Worm (Caenorhabditis elegans): ENCODE measurements around the gene K02D10.1.

DNA sequence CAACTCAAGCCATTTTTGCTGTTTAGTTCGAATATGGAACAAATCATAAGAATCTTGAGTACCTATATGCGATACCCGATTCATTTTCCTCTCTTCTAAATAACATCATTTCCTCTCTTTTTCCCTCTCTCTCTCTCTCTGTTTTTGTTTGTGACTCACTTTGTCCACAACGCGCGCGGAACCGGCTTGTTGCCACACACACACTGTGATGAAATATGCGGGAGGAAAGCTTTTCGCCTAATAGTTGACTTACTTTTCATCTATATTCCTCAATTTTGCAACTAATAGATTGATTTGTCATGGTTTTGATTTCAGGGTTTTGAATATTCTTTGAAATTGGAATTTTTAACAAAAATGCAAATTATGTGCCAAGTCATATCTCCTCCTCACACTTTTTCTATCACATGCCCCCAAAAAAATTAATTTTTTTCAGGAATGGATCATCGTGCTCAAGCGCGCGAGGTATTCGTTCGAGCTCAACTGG is 49.5 kb upstream of the K02D10.1 start, which contains the start of gene hipr-1:
- no peak for TF ChIP-seq him-1 (tag; optimal IDR thresholded peaks at IDR 0.05)
- no peak for TF ChIP-seq dao-5 (tag; optimal IDR thresholded peaks at IDR 0.05)
- no peak for TF ChIP-seq W03F9.2 (tag; optimal IDR thresholded peaks at IDR 0.05)
